Worm (Caenorhabditis elegans): Measurements from ENCODE around the gene R08D7.4.
A peak's percentile ranks its signal among the peaks of the same experiment; 100 is the strongest.

R08D7.4 gene

ce11 chrIII:8937571-8937970 is 34.1 kb upstream of the R08D7.4 start (continued):
- TF ChIP-seq saeg-2 (GFP tag; IDR thresholded peaks at IDR 0.05) (no peak), zfp-3 (GFP tag; conservative IDR thresholded peaks at IDR 0.05) (peak; percentile 81), Y105C5A.15 (GFP tag; IDR thresholded peaks at IDR 0.05) (peak; percentile 21; the same call in 1 of the 2 replicates), zag-1 (tag; optimal IDR thresholded peaks at IDR 0.05) (no peak), lin-15B (tag; optimal IDR thresholded peaks at IDR 0.05) (no peak), duxl-1 (tag; optimal IDR thresholded peaks at IDR 0.05; ENCODE audit: poor library complexity) (peak; percentile 72), daf-16 (GFP tag; optimal IDR thresholded peaks at IDR 0.05) (peak; percentile 78 to 89), daf-16 (tag; optimal IDR thresholded peaks at IDR 0.05) (no peak), Y5F2A.4 (GFP tag; optimal IDR thresholded peaks at IDR 0.05) (peak; percentile 77), fos-1 (tag; optimal IDR thresholded peaks at IDR 0.05) (no peak), rbr-2 (tag; optimal IDR thresholded peaks at IDR 0.05) (peak; percentile 88), egl-27 (tag; optimal IDR thresholded peaks at IDR 0.05) (no peak), nhr-237 (tag; optimal IDR thresholded peaks at IDR 0.05) (no peak), Y48G9A.11 (GFP tag; IDR thresholded peaks at IDR 0.05) (peak; percentile 53; the same call in 1 of the 2 replicates), lin-39 (tag; optimal IDR thresholded peaks at IDR 0.05) (no peak), unc-62 (GFP tag; optimal IDR thresholded peaks at IDR 0.05 in 1 of 2) (peak in 1 of 2 experiments; percentile 99), unc-62 (tag; optimal IDR thresholded peaks at IDR 0.05) (no peak), skn-1 (tag; optimal IDR thresholded peaks at IDR 0.05) (no peak), arid-1 (GFP tag; conservative IDR thresholded peaks at IDR 0.05) (peak; percentile 87), T20F7.1 (GFP tag; optimal IDR thresholded peaks at IDR 0.05) (peak; percentile 77), nhr-111 (GFP tag; optimal IDR thresholded peaks at IDR 0.05) (peak; percentile 45), nhr-25 (tag; optimal IDR thresholded peaks at IDR 0.05; ENCODE audit: borderline replicate concordance, insufficient read depth) (peak; percentile 54), ceh-44 (GFP tag; IDR thresholded peaks at IDR 0.05) (peak; percentile 74; the same call in 1 of the 2 replicates), mes-2 (tag; optimal IDR thresholded peaks at IDR 0.05; ENCODE audit: poor library complexity, severe bottlenecking) (peak; percentile 90), tra-1 (GFP tag; IDR thresholded peaks at IDR 0.05) (peak; percentile 71), lin-1 (GFP tag; IDR thresholded peaks at IDR 0.05) (no peak), tag-97 (GFP tag; IDR thresholded peaks at IDR 0.05) (no peak), ctbp-1 (GFP tag; IDR thresholded peaks at IDR 0.05) (peak; percentile 89), php-3 (GFP tag; IDR thresholded peaks at IDR 0.05) (no peak; the same call in 1 of the 2 replicates), mxl-3 (GFP tag; optimal IDR thresholded peaks at IDR 0.05) (peak; percentile 75), hlh-30 (tag; optimal IDR thresholded peaks at IDR 0.05; ENCODE audit: insufficient read depth) (peak; percentile 63), nhr-11 (tag; optimal IDR thresholded peaks at IDR 0.05) (peak; percentile 10), nhr-76 (tag; optimal IDR thresholded peaks at IDR 0.05) (no peak), spr-1 (tag; optimal IDR thresholded peaks at IDR 0.05) (peak; percentile 73), F49E8.2 (tag; optimal IDR thresholded peaks at IDR 0.05; ENCODE audit: borderline replicate concordance) (peak; percentile 73), nhr-102 (tag; optimal IDR thresholded peaks at IDR 0.05) (no peak), ceh-20 (GFP tag; IDR thresholded peaks at IDR 0.05) (no peak; the same call in 1 of the 2 replicates), hmg-1.1 (GFP tag; IDR thresholded peaks at IDR 0.05) (peak; percentile 93), F37D6.2 (tag; optimal IDR thresholded peaks at IDR 0.05) (peak; percentile 50), ceh-82 (tag; optimal IDR thresholded peaks at IDR 0.05) (no peak), dmd-8 (GFP tag; IDR thresholded peaks at IDR 0.05) (peak; percentile 78; the same call in 1 of the 2 replicates), dve-1 (tag; optimal IDR thresholded peaks at IDR 0.05; ENCODE audit: insufficient read depth) (no peak), nhr-28 (tag; optimal IDR thresholded peaks at IDR 0.05) (peak; percentile 47), lsy-2 (tag; optimal IDR thresholded peaks at IDR 0.05) (peak in 1 of 2 experiments; percentile 74), madf-5 (GFP tag; IDR thresholded peaks at IDR 0.05) (peak; percentile 63 to 75; a peak in 2 of 4 replicates), vab-7 (GFP tag; IDR thresholded peaks at IDR 0.05) (peak; percentile 88), dpl-1 (GFP tag; optimal IDR thresholded peaks at IDR 0.05) (no peak), daf-8 (GFP tag; IDR thresholded peaks at IDR 0.05) (no peak), lin-13 (GFP tag; optimal IDR thresholded peaks at IDR 0.05) (peak; percentile 73), mdt-29 (GFP tag; IDR thresholded peaks at IDR 0.05) (peak; percentile 61), aha-1 (tag) (peak; percentile 88)
